Fruit fly (Drosophila melanogaster): ENCODE results near the gene CG14823.

CG14823 gene

dm6 chr3L:7090764-7091163, 24.6 kb downstream of the CG14823 start:
- TF ChIP-seq pan (optimal IDR thresholded peaks at IDR 0.05): no peak
- no peak for TF ChIP-seq usp (GFP tag; optimal IDR thresholded peaks at IDR 0.05)
- no peak for TF ChIP-seq Dll (optimal IDR thresholded peaks at IDR 0.05)

dm6 chr3L:7091331-7091904, 25.3 kb downstream of the CG14823 start:
- TF ChIP-seq pan (optimal IDR thresholded peaks at IDR 0.05): no peak
- TF ChIP-seq usp (GFP tag; optimal IDR thresholded peaks at IDR 0.05): no peak
- TF ChIP-seq CG8478 (optimal IDR thresholded peaks at IDR 0.05): no peak
- TF ChIP-seq psq (optimal IDR thresholded peaks at IDR 0.05): no peak
- TF ChIP-seq EcR (GFP tag; optimal IDR thresholded peaks at IDR 0.05): no peak
- TF ChIP-seq Dll (optimal IDR thresholded peaks at IDR 0.05): no peak

dm6 chr3L:7092904-7093303, 26.8 kb downstream of the CG14823 start, which contains the start of gene Cpr65Ec:
TSS of gene Cpr65Ec (plus strand) at chr3L:7093204.
- no peak for TF ChIP-seq psq (optimal IDR thresholded peaks at IDR 0.05)
- no peak for TF ChIP-seq Dll (optimal IDR thresholded peaks at IDR 0.05)
- TF ChIP-seq CG8478 (optimal IDR thresholded peaks at IDR 0.05): no peak
- TF ChIP-seq pan (optimal IDR thresholded peaks at IDR 0.05): no peak
- TF ChIP-seq usp (GFP tag; optimal IDR thresholded peaks at IDR 0.05): no peak
- TF ChIP-seq EcR (GFP tag; optimal IDR thresholded peaks at IDR 0.05): no peak

dm6 chr3L:7094020-7094419, 27.9 kb downstream of the CG14823 start:
- TF ChIP-seq Dll (optimal IDR thresholded peaks at IDR 0.05) (no peak), usp (GFP tag; optimal IDR thresholded peaks at IDR 0.05) (no peak), CG8478 (optimal IDR thresholded peaks at IDR 0.05) (no peak), pan (optimal IDR thresholded peaks at IDR 0.05) (no peak), EcR (GFP tag; optimal IDR thresholded peaks at IDR 0.05) (no peak), psq (optimal IDR thresholded peaks at IDR 0.05) (no peak)

dm6 chr3L:7094548-7095072, 28.5 kb downstream of the CG14823 start, which contains the start of gene form3:
TSS of gene form3 (plus strand) at chr3L:7094818.
- no peak for TF ChIP-seq usp (GFP tag; optimal IDR thresholded peaks at IDR 0.05)

- TF ChIP-seq usp (GFP tag; optimal IDR thresholded peaks at IDR 0.05) (no peak), pan (optimal IDR thresholded peaks at IDR 0.05) (no peak), CG8478 (optimal IDR thresholded peaks at IDR 0.05) (no peak), Dll (optimal IDR thresholded peaks at IDR 0.05) (no peak), psq (optimal IDR thresholded peaks at IDR 0.05) (no peak), EcR (GFP tag; optimal IDR thresholded peaks at IDR 0.05) (no peak)
Observed at dm6 chr3L:7096530-7096929, 30.4 kb downstream of the CG14823 start.

- TF ChIP-seq CG8478 (optimal IDR thresholded peaks at IDR 0.05): no peak
Observed at dm6 chr3L:7103941-7104340, 37.8 kb downstream of the CG14823 start.

dm6 chr3L:7104485-7104884, 38.4 kb downstream of the CG14823 start:
- no peak for TF ChIP-seq psq (optimal IDR thresholded peaks at IDR 0.05)
- no peak for TF ChIP-seq CG8478 (optimal IDR thresholded peaks at IDR 0.05)
- no peak for TF ChIP-seq pan (optimal IDR thresholded peaks at IDR 0.05)
- no peak for TF ChIP-seq usp (GFP tag; optimal IDR thresholded peaks at IDR 0.05)
- TF ChIP-seq EcR (GFP tag; optimal IDR thresholded peaks at IDR 0.05): no peak

dm6 chr3L:7105693-7106092, 39.6 kb downstream of the CG14823 start:
- no peak for TF ChIP-seq pan (optimal IDR thresholded peaks at IDR 0.05)
- TF ChIP-seq CG8478 (optimal IDR thresholded peaks at IDR 0.05): no peak
- no peak for TF ChIP-seq usp (GFP tag; optimal IDR thresholded peaks at IDR 0.05)
- no peak for TF ChIP-seq Dll (optimal IDR thresholded peaks at IDR 0.05)
- TF ChIP-seq EcR (GFP tag; optimal IDR thresholded peaks at IDR 0.05): no peak
- no peak for TF ChIP-seq psq (optimal IDR thresholded peaks at IDR 0.05)

- TF ChIP-seq usp (GFP tag; optimal IDR thresholded peaks at IDR 0.05) (no peak), EcR (GFP tag; optimal IDR thresholded peaks at IDR 0.05) (peak in 1 of 2 experiments; percentile 4)
Observed at dm6 chr3L:7113010-7113409, 46.9 kb downstream of the CG14823 start.

- TF ChIP-seq EcR (GFP tag; optimal IDR thresholded peaks at IDR 0.05): no peak
- TF ChIP-seq pan (optimal IDR thresholded peaks at IDR 0.05): no peak
Observed at dm6 chr3L:7115944-7116343, 49.8 kb downstream of the CG14823 start.
